Worm (Caenorhabditis elegans) whole organism, young adult: ENCODE results near the gene atg-2.

Experiments
- F10E7.11 ChIP-seq: sonication (generic microtip); optimal IDR thresholded peaks from 2 replicates; lab custom pipeline; 2017; ENCODE audit warnings: mild to moderate bottlenecking, missing genetic modification characterization, moderate library complexity, missing compliant biosample characterization
- F37B4.10 ChIP-seq: fragments of 200-800 bp; sonication (Bioruptor generic); IDR thresholded peaks from 2 replicates; pipeline ENCODE4 v1.3.6; 2022; ENCODE audit warnings: missing genetic modification characterization, missing compliant biosample characterization
- T26A5.8 ChIP-seq: sonication (generic microtip); optimal IDR thresholded peaks from 2 replicates; lab custom pipeline; 2016; ENCODE audit warnings: missing genetic modification characterization, missing compliant biosample characterization
- Y56A3A.18 ChIP-seq: fragments of 200-800 bp; sonication (Bioruptor generic); IDR thresholded peaks from 2 replicates; pipeline ENCODE4 v1.3.6; 2022; ENCODE audit warnings: missing genetic modification reagents, missing genetic modification characterization, missing compliant biosample characterization
- attf-3 ChIP-seq: fragments of 200-800 bp; sonication (Bioruptor generic); conservative IDR thresholded peaks from 2 replicates; pipeline ENCODE4 v1.3.6; 2022; ENCODE audit warnings: missing genetic modification reagents, missing genetic modification characterization, missing compliant biosample characterization
- egl-18 ChIP-seq: fragments of 200-800 bp; sonication (Bioruptor generic); IDR thresholded peaks from 2 replicates; pipeline ENCODE4 v1.3.6; 2022; ENCODE audit warnings: missing genetic modification reagents, missing genetic modification characterization, missing compliant biosample characterization
- madf-8 ChIP-seq: fragments of 200-800 bp; sonication (Bioruptor generic); conservative IDR thresholded peaks from 2 replicates; pipeline ENCODE4 v1.3.6; 2022; ENCODE audit warnings: missing genetic modification reagents, missing genetic modification characterization, missing compliant biosample characterization
- mes-4 ChIP-seq: sonication (generic microtip); optimal IDR thresholded peaks from 2 replicates; lab custom pipeline; 2016; ENCODE audit warnings: missing genotype, missing genetic modification characterization, missing compliant biosample characterization
- nhr-90 ChIP-seq: sonication (generic microtip); optimal IDR thresholded peaks from 2 replicates; lab custom pipeline; 2016; ENCODE audit warnings: missing genotype, mild to moderate bottlenecking, missing genetic modification characterization, missing compliant biosample characterization
- unc-62 ChIP-seq: fragments of 150-350 bp; optimal IDR thresholded peaks from 2 replicates; lab custom pipeline; 2014; ENCODE audit warnings: missing biosample characterization, missing genetic modification reagents, missing genetic modification characterization
- ztf-22 ChIP-seq: fragments of 200-800 bp; sonication (Bioruptor generic); optimal IDR thresholded peaks from 2 replicates; lab custom pipeline; 2018; ENCODE audit warnings: mild to moderate bottlenecking, missing genetic modification characterization, moderate library complexity, missing compliant biosample characterization
- ztf-26 ChIP-seq: sonication (generic microtip); optimal IDR thresholded peaks from 2 replicates; lab custom pipeline; 2017; ENCODE audit warnings: missing genetic modification characterization, missing compliant biosample characterization

- TF ChIP-seq ztf-22 (GFP tag; lab: Kevin White, UChicago) (no peak), unc-62 (GFP tag; lab: Kevin White, UChicago) (no peak), madf-8 (GFP tag; lab: Robert Waterston, UW) (no peak), nhr-90 (tag; lab: Kevin White, UChicago) (no peak), F37B4.10 (GFP tag; lab: Robert Waterston, UW) (no peak), Y56A3A.18 (GFP tag; lab: Robert Waterston, UW) (no peak), F10E7.11 (tag; lab: Kevin White, UChicago) (no peak), T26A5.8 (tag; lab: Kevin White, UChicago) (no peak), attf-3 (no peak), egl-18 (GFP tag; lab: Robert Waterston, UW) (no peak), mes-4 (no peak), ztf-26 (tag; lab: Kevin White, UChicago) (no peak)
Measured at ce11 chrX:6761211-6761610, 45.4 kb upstream of the atg-2 start.
